Fruit fly (Drosophila melanogaster): ENCODE results near the gene Jon99Cii.

Gene Jon99Cii

dm6 chr3R:29903775-29904356 is 20.5 kb downstream of the Jon99Cii start, which contains the start of gene CG15517 (continued):
- peak; percentile 52 for TF ChIP-seq HmgZ (tag; optimal IDR thresholded peaks at IDR 0.05)
- no peak for TF ChIP-seq NC2α (GFP tag; optimal IDR thresholded peaks at IDR 0.05)
- no peak for TF ChIP-seq Rx (GFP tag; IDR thresholded peaks at IDR 0.05)
- TF ChIP-seq onecut (GFP tag; IDR thresholded peaks at IDR 0.05) = no peak
- TF ChIP-seq ERR (GFP tag; optimal IDR thresholded peaks at IDR 0.05) = no peak
- no peak for TF ChIP-seq nerfin-1 (tag; optimal IDR thresholded peaks at IDR 0.05)
- TF ChIP-seq CG13424 (tag; optimal IDR thresholded peaks at IDR 0.05) = peak; percentile 4
- TF ChIP-seq crol (GFP tag; IDR thresholded peaks at IDR 0.05) = no peak
- TF ChIP-seq NFAT (GFP tag; IDR thresholded peaks at IDR 0.05) = no peak
- TF ChIP-seq crc (GFP tag; optimal IDR thresholded peaks at IDR 0.05) = no peak
- no peak for TF ChIP-seq CG12155 (GFP tag; optimal IDR thresholded peaks at IDR 0.05)
- peak; percentile 36 for TF ChIP-seq Chrac-16 (GFP tag; optimal IDR thresholded peaks at IDR 0.05)
- TF ChIP-seq Dip2 (GFP tag; IDR thresholded peaks at IDR 0.05) = peak; percentile 18; the same call in 1 of the 2 replicates
- TF ChIP-seq schlank (tag; optimal IDR thresholded peaks at IDR 0.05) = no peak
- TF ChIP-seq wor (GFP tag; IDR thresholded peaks at IDR 0.05) = no peak
- TF ChIP-seq CG8388 (GFP tag; optimal IDR thresholded peaks at IDR 0.05) = no peak
- TF ChIP-seq Sry-δ (GFP tag; optimal IDR thresholded peaks at IDR 0.05) = no peak
- no peak for TF ChIP-seq bsh (GFP tag; optimal IDR thresholded peaks at IDR 0.05)
- no peak for TF ChIP-seq CG9215 (GFP tag; IDR thresholded peaks at IDR 0.05)
- TF ChIP-seq Hr51 (GFP tag; optimal IDR thresholded peaks at IDR 0.05) = peak in 1 of 2 experiments; percentile 9
- no peak for TF ChIP-seq CG17612 (GFP tag; IDR thresholded peaks at IDR 0.05)
- TF ChIP-seq tup (GFP tag; optimal IDR thresholded peaks at IDR 0.05) = no peak
- no peak for TF ChIP-seq CG15479 (GFP tag; optimal IDR thresholded peaks at IDR 0.05)
- no peak for TF ChIP-seq Adf1 (GFP tag; IDR thresholded peaks at IDR 0.05)
- peak; percentile 18 for TF ChIP-seq Hmr (GFP tag; optimal IDR thresholded peaks at IDR 0.05)
- no peak for TF ChIP-seq BtbVII (GFP tag; optimal IDR thresholded peaks at IDR 0.05)
- TF ChIP-seq CG8359 (GFP tag; optimal IDR thresholded peaks at IDR 0.05; ENCODE audit: borderline replicate concordance) = no peak
- no peak for TF ChIP-seq aop (GFP tag; IDR thresholded peaks at IDR 0.05)
- no peak for TF ChIP-seq Nf-YA (GFP tag; IDR thresholded peaks at IDR 0.05)
- peak; percentile 85 for TF ChIP-seq vvl (GFP tag; IDR thresholded peaks at IDR 0.05)
- TF ChIP-seq CG7963 (GFP tag; IDR thresholded peaks at IDR 0.05; ENCODE audit: partially characterized antibody) = no peak
- TF ChIP-seq E2f2 (GFP tag; IDR thresholded peaks at IDR 0.05) = 0 out of 2 replicates have a peak, but pooled peaks have one; percentile 18
- no peak for TF ChIP-seq org-1 (GFP tag; optimal IDR thresholded peaks at IDR 0.05)
- no peak for TF ChIP-seq exex (tag; optimal IDR thresholded peaks at IDR 0.05)
- TF ChIP-seq CG12071 (GFP tag; optimal IDR thresholded peaks at IDR 0.05) = no peak
- TF ChIP-seq z (GFP tag; IDR thresholded peaks at IDR 0.05) = no peak
- no peak for TF ChIP-seq CG9727 (GFP tag; optimal IDR thresholded peaks at IDR 0.05)
- no peak for TF ChIP-seq CG7786 (GFP tag; optimal IDR thresholded peaks at IDR 0.05)
- TF ChIP-seq CG12391 (tag; optimal IDR thresholded peaks at IDR 0.05) = peak; percentile 3
- TF ChIP-seq CG18619 (GFP tag; optimal IDR thresholded peaks at IDR 0.05) = no peak
- TF ChIP-seq HLH54F (GFP tag; optimal IDR thresholded peaks at IDR 0.05) = no peak
- no peak for TF ChIP-seq hb (GFP tag; IDR thresholded peaks at IDR 0.05; ENCODE audit: partially characterized antibody)
- TF ChIP-seq az2 (GFP tag; optimal IDR thresholded peaks at IDR 0.05) = no peak
- TF ChIP-seq CG3065 (GFP tag; optimal IDR thresholded peaks at IDR 0.05) = no peak
- TF ChIP-seq Sox102F (GFP tag; optimal IDR thresholded peaks at IDR 0.05) = peak; percentile 6
- no peak for TF ChIP-seq Dad (GFP tag; optimal IDR thresholded peaks at IDR 0.05)
- no peak for TF ChIP-seq dan (GFP tag; IDR thresholded peaks at IDR 0.05)
- no peak for TF ChIP-seq ab (GFP tag; optimal IDR thresholded peaks at IDR 0.05)
- no peak for TF ChIP-seq CG3726 (GFP tag; IDR thresholded peaks at IDR 0.05)
- 0 out of 2 replicates have a peak, but pooled peaks have one; percentile 9 for TF ChIP-seq CG3847 (GFP tag; IDR thresholded peaks at IDR 0.05)
- no peak for TF ChIP-seq CG4707 (GFP tag; optimal IDR thresholded peaks at IDR 0.05)
